Worm (Caenorhabditis elegans) whole organism, late embryonic: Measurements from ENCODE around the gene mrpl-28.

Experiments used
- C08G9.2 ChIP-seq: sonication (generic microtip); optimal IDR thresholded peaks from 2 replicates; lab custom pipeline; 2016; ENCODE audit warnings: mild to moderate bottlenecking, missing genetic modification characterization, moderate library complexity, missing compliant biosample characterization
- F13H6.1 ChIP-seq: sonication (generic microtip); optimal IDR thresholded peaks from 2 replicates; lab custom pipeline; 2016; ENCODE audit warnings: missing genetic modification characterization, missing compliant biosample characterization
- K02D7.2 ChIP-seq: sonication (generic microtip); optimal IDR thresholded peaks from 2 replicates; lab custom pipeline; 2017; ENCODE audit warnings: mild to moderate bottlenecking, missing genetic modification characterization, missing compliant biosample characterization
- K09A11.1 ChIP-seq: sonication (generic microtip); optimal IDR thresholded peaks from 2 replicates; lab custom pipeline; 2017; ENCODE audit warnings: antibody characterized with exemption, mild to moderate bottlenecking, missing genetic modification characterization, missing compliant biosample characterization; ENCODE audit not compliant: insufficient read depth
- ahr-1 ChIP-seq: sonication (generic microtip); optimal IDR thresholded peaks from 2 replicates; lab custom pipeline; 2016; ENCODE audit warnings: missing genetic modification characterization, missing compliant biosample characterization
- ama-1 ChIP-seq: fragments of 150-350 bp; optimal IDR thresholded peaks from 2 replicates; lab custom pipeline; 2014
- ceh-19 ChIP-seq: fragments of 200-800 bp; sonication (Bioruptor generic); optimal IDR thresholded peaks from 2 replicates; lab custom pipeline; 2018; ENCODE audit warnings: mild to moderate bottlenecking, missing genetic modification characterization, missing compliant biosample characterization
- ceh-2 ChIP-seq: sonication (generic microtip); optimal IDR thresholded peaks from 2 replicates; lab custom pipeline; 2016; ENCODE audit warnings: missing genotype, missing genetic modification characterization, missing compliant biosample characterization
- ceh-22 ChIP-seq: sonication (generic microtip); optimal IDR thresholded peaks from 2 replicates; lab custom pipeline; 2017; ENCODE audit warnings: missing biosample characterization, missing genetic modification characterization
- ceh-30 ChIP-seq: fragments of 150-350 bp; optimal IDR thresholded peaks from 2 replicates; lab custom pipeline; 2014; ENCODE audit warnings: missing biosample characterization, missing genetic modification characterization
- ceh-31 ChIP-seq: sonication (generic microtip); optimal IDR thresholded peaks from 2 replicates; lab custom pipeline; 2016; ENCODE audit warnings: missing genetic modification characterization, missing compliant biosample characterization
- ceh-34 ChIP-seq: sonication (generic microtip); optimal IDR thresholded peaks from 2 replicates; lab custom pipeline; 2016; ENCODE audit warnings: mild to moderate bottlenecking, missing genetic modification characterization, missing compliant biosample characterization
- ceh-45 ChIP-seq: fragments of 200-800 bp; sonication (Bioruptor generic); IDR thresholded peaks from 2 replicates; pipeline ENCODE4 v1.3.6; 2022; ENCODE audit warnings: missing genetic modification reagents, missing genetic modification characterization, missing compliant biosample characterization
- ceh-6 ChIP-seq: fragments of 200-800 bp; sonication (Bioruptor generic); optimal IDR thresholded peaks from 2 replicates; lab custom pipeline; 2018; ENCODE audit warnings: mild to moderate bottlenecking, missing genetic modification characterization, missing compliant biosample characterization
- ceh-9 ChIP-seq: sonication (generic microtip); optimal IDR thresholded peaks from 2 replicates; lab custom pipeline; 2016; ENCODE audit warnings: mild to moderate bottlenecking, missing genetic modification characterization, inconsistent platforms, missing compliant biosample characterization
- che-1 ChIP-seq: sonication (generic microtip); optimal IDR thresholded peaks from 2 replicates; lab custom pipeline; 2016; ENCODE audit warnings: mild to moderate bottlenecking, missing genetic modification characterization, missing compliant biosample characterization
- dmd-4 ChIP-seq: sonication (generic microtip); optimal IDR thresholded peaks from 2 replicates; lab custom pipeline; 2016; ENCODE audit warnings: borderline replicate concordance, missing genetic modification characterization, missing compliant biosample characterization
- elt-2 ChIP-seq: sonication (generic microtip); optimal IDR thresholded peaks from 2 replicates; lab custom pipeline; 2016; ENCODE audit warnings: missing genetic modification reagents, missing genetic modification characterization, missing compliant biosample characterization
- fax-1 ChIP-seq: sonication (generic microtip); optimal IDR thresholded peaks from 2 replicates; lab custom pipeline; 2016; ENCODE audit warnings: missing genotype, missing genetic modification characterization, missing compliant biosample characterization
- fkh-10 ChIP-seq: fragments of 150-350 bp; optimal IDR thresholded peaks from 2 replicates; lab custom pipeline; 2014; ENCODE audit warnings: missing biosample characterization, missing genetic modification reagents, missing genetic modification characterization
- hlh-15 ChIP-seq: sonication (generic microtip); optimal IDR thresholded peaks from 2 replicates; lab custom pipeline; 2016; ENCODE audit warnings: missing genetic modification characterization, missing compliant biosample characterization
- hlh-8 ChIP-seq: sonication (generic microtip); optimal IDR thresholded peaks from 2 replicates; lab custom pipeline; 2016; ENCODE audit warnings: missing genotype, missing genetic modification characterization, missing compliant biosample characterization
- lim-6 ChIP-seq: sonication (generic microtip); optimal IDR thresholded peaks from 2 replicates; lab custom pipeline; 2016; ENCODE audit warnings: missing genetic modification characterization, missing compliant biosample characterization
- mec-3 ChIP-seq: sonication (generic microtip); optimal IDR thresholded peaks from 2 replicates; lab custom pipeline; 2016; ENCODE audit warnings: borderline replicate concordance, missing genetic modification characterization, missing compliant biosample characterization
- nhr-11 ChIP-seq: fragments of 150-350 bp; optimal IDR thresholded peaks from 2 replicates; lab custom pipeline; 2014; ENCODE audit warnings: missing biosample characterization, missing genetic modification characterization
- pag-3 ChIP-seq: sonication (generic microtip); optimal IDR thresholded peaks from 2 replicates; lab custom pipeline; 2016; ENCODE audit warnings: missing compliant biosample characterization, missing genetic modification characterization, borderline replicate concordance
- pat-9 ChIP-seq: fragments of 200-800 bp; sonication (Bioruptor generic); optimal IDR thresholded peaks from 2 replicates; lab custom pipeline; 2018; ENCODE audit warnings: mild to moderate bottlenecking, missing genetic modification characterization, moderate library complexity, missing compliant biosample characterization
- pqm-1 ChIP-seq: sonication (generic microtip); optimal IDR thresholded peaks from 2 replicates; lab custom pipeline; 2016; ENCODE audit warnings: missing genetic modification characterization, missing compliant biosample characterization
- rnt-1 ChIP-seq: sonication (generic microtip); optimal IDR thresholded peaks from 2 replicates; lab custom pipeline; 2016; ENCODE audit warnings: missing genetic modification characterization, missing compliant biosample characterization
- sdc-2 ChIP-seq: sonication (generic microtip); optimal IDR thresholded peaks from 2 replicates; lab custom pipeline; 2016; ENCODE audit warnings: missing genotype, missing genetic modification characterization, missing compliant biosample characterization
- sox-2 ChIP-seq: fragments of 200-800 bp; sonication (Bioruptor generic); IDR thresholded peaks from 2 replicates; pipeline ENCODE4 v1.3.6; 2022; ENCODE audit warnings: missing genetic modification reagents, missing genetic modification characterization, missing compliant biosample characterization
- sox-4 ChIP-seq: sonication (generic microtip); optimal IDR thresholded peaks from 2 replicates; lab custom pipeline; 2017; ENCODE audit warnings: mild to moderate bottlenecking, missing genetic modification characterization, inconsistent platforms, missing compliant biosample characterization
- tbx-2 ChIP-seq: sonication (generic microtip); optimal IDR thresholded peaks from 2 replicates; lab custom pipeline; 2016; ENCODE audit warnings: missing genetic modification characterization, missing compliant biosample characterization
- ttx-3 ChIP-seq: sonication (generic microtip); optimal IDR thresholded peaks from 2 replicates; lab custom pipeline; 2016; ENCODE audit warnings: missing genetic modification reagents, missing genetic modification characterization, missing compliant biosample characterization
- unc-42 ChIP-seq: sonication (generic microtip); optimal IDR thresholded peaks from 2 replicates; lab custom pipeline; 2016; ENCODE audit warnings: missing genotype, missing genetic modification characterization, missing compliant biosample characterization
- unc-86 ChIP-seq: sonication (generic microtip); optimal IDR thresholded peaks from 2 replicates; lab custom pipeline; 2016; ENCODE audit warnings: missing genetic modification characterization, missing compliant biosample characterization

Gene mrpl-28

ce11 chrII:158004-158731, 2.4 kb upstream of the mrpl-28 start:
- TF ChIP-seq hlh-8 (tag; lab: Kevin White, UChicago) (no peak), fkh-10 (GFP tag; lab: Kevin White, UChicago) (no peak), unc-42 (tag; lab: Kevin White, UChicago) (peak; percentile 93), ceh-2 (tag; lab: Kevin White, UChicago) (no peak), dmd-4 (tag; lab: Kevin White, UChicago) (peak; percentile 21), nhr-11 (tag; lab: Kevin White, UChicago) (no peak), rnt-1 (peak; percentile 5), ceh-6 (GFP tag; lab: Kevin White, UChicago) (no peak)

ce11 chrII:156999-157499, 1.2 kb upstream of the mrpl-28 start:
- TF ChIP-seq elt-2 (tag; lab: Kevin White, UChicago) = peak; percentile 65
- no peak for TF ChIP-seq ceh-30 (tag; lab: Kevin White, UChicago)

DNA sequence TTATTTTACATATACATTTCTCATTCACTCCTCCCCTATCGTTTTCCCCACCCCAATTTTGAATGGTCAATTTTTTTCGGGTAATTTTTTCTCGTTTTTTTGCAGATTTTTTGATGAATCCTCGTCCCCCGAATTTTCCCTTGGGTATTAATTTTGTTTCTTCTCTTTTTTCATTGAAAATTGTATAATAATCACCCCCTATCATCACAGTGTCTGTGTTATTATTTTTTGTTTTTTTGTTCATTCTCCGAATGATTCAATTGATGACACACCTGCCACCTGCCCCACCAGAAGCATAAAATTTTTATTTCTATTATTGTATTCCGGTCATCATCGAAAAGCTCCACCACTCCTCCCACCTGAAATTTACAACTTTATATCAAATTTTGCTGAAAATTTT, 3.5 kb downstream of the mrpl-28 start, which contains the start of gene T25D3.3:
Gene T25D3.3 (plus strand): TSS at position 301 of the 400 bp plus-strand sequence.
- TF ChIP-seq tbx-2 (no peak), pag-3 (tag; lab: Kevin White, UChicago) (no peak), ceh-31 (tag; lab: Kevin White, UChicago) (no peak), ttx-3 (tag; lab: Kevin White, UChicago) (no peak), ceh-9 (tag; lab: Kevin White, UChicago) (no peak), pat-9 (no peak), sox-2 (GFP tag; lab: Robert Waterston, UW) (no peak), ahr-1 (tag; lab: Kevin White, UChicago) (no peak), ceh-30 (tag; lab: Kevin White, UChicago) (no peak), pqm-1 (tag; lab: Kevin White, UChicago) (no peak), K02D7.2 (no peak), lim-6 (tag; lab: Kevin White, UChicago) (no peak), unc-86 (tag; lab: Kevin White, UChicago) (no peak), hlh-15 (tag; lab: Kevin White, UChicago) (no peak), mec-3 (tag; lab: Kevin White, UChicago) (no peak), rnt-1 (no peak)

DNA sequence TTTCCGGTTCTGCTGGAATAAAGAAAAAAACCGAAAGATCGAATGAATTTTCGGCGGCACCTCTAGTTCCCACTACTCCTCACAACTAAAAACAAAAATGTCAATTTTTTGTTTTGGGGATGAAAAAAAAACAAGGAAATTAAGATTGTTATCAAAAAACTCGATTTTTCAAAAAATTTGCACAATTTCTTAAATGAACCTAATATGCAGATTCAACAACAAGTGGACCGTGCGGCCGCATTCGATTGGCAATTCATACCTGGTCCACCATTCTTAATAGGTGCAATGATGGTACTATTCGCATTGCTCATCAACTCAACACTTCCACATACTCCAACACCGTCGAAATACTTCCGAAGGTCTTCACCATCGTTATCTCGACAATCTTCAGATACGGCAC, 4.3 kb downstream of the mrpl-28 start:
- TF ChIP-seq ceh-45 (GFP tag; lab: Robert Waterston, UW) = no peak
- TF ChIP-seq ceh-22 (tag; lab: Kevin White, UChicago) = no peak
- TF ChIP-seq ceh-19 = no peak
- no peak for TF ChIP-seq ama-1
- no peak for TF ChIP-seq dmd-4 (tag; lab: Kevin White, UChicago)
- TF ChIP-seq sox-4 (tag; lab: Kevin White, UChicago) = no peak
- no peak for TF ChIP-seq K09A11.1 (tag; lab: Kevin White, UChicago)
- TF ChIP-seq ceh-34 = no peak
- TF ChIP-seq sdc-2 (tag; lab: Kevin White, UChicago) = no peak
- no peak for TF ChIP-seq fax-1 (tag; lab: Kevin White, UChicago)
- TF ChIP-seq C08G9.2 = no peak
- no peak for TF ChIP-seq F13H6.1 (tag; lab: Kevin White, UChicago)
- no peak for TF ChIP-seq che-1 (tag; lab: Kevin White, UChicago)
- TF ChIP-seq, all 69 proteins: peak for 0
